Worm (Caenorhabditis elegans) whole organism, L1 larva: ENCODE measurements around the gene miz-1.
A peak's percentile ranks its signal among the peaks of the same experiment; 100 is the strongest.

Experiments used
- C04F5.9 ChIP-seq: sonication (generic microtip); optimal IDR thresholded peaks from 2 replicates; lab custom pipeline; 2016; ENCODE audit warnings: missing genetic modification characterization, missing compliant biosample characterization
- C34B4.2 ChIP-seq: sonication (generic microtip); optimal IDR thresholded peaks from 2 replicates; lab custom pipeline; 2017; ENCODE audit warnings: mild to moderate bottlenecking, missing genetic modification characterization, missing compliant biosample characterization
- F16B12.6 ChIP-seq: fragments of 150-350 bp; optimal IDR thresholded peaks from 2 replicates; lab custom pipeline; 2014; ENCODE audit warnings: missing biosample characterization, missing genetic modification characterization
- Y116A8C.19 ChIP-seq: sonication (generic microtip); optimal IDR thresholded peaks from 2 replicates; lab custom pipeline; 2016; ENCODE audit warnings: missing compliant biosample characterization, missing genetic modification characterization, borderline replicate concordance
- aha-1 ChIP-seq: fragments of 150-350 bp; optimal IDR thresholded peaks from 2 replicates; lab custom pipeline; 2014; ENCODE audit warnings: missing biosample characterization, missing genetic modification characterization
- alr-1 ChIP-seq: fragments of 200-800 bp; sonication (Bioruptor generic); optimal IDR thresholded peaks from 2 replicates; lab custom pipeline; 2018; ENCODE audit warnings: borderline replicate concordance, mild to moderate bottlenecking, missing genetic modification characterization, missing compliant biosample characterization
- aly-2 ChIP-seq: fragments of 150-350 bp; optimal IDR thresholded peaks from 2 replicates; lab custom pipeline; 2014; ENCODE audit warnings: missing biosample characterization, missing genetic modification characterization
- ama-1 ChIP-seq: fragments of 150-350 bp; optimal IDR thresholded peaks from 2 replicates; lab custom pipeline; 2014
- blmp-1 ChIP-seq: fragments of 150-350 bp; optimal IDR thresholded peaks from 2 replicates; lab custom pipeline; 2014; ENCODE audit warnings: missing biosample characterization, missing genetic modification characterization
- ceh-82 ChIP-seq, 3 experiments: fragments of 150-350 bp in 1 of 3; sonication (generic microtip) in 2 of 3; optimal IDR thresholded peaks; 2 replicates each; lab custom pipeline; 2014 to 2017; ENCODE audit warnings: missing biosample characterization in 3 of 3, missing genetic modification characterization in 3 of 3
- ceh-88 ChIP-seq: fragments of 200-800 bp; sonication (Bioruptor generic); IDR thresholded peaks from 2 replicates; pipeline ENCODE4 v1.3.6; 2022; ENCODE audit warnings: missing genetic modification characterization, missing compliant biosample characterization
- ces-1 ChIP-seq: fragments of 150-350 bp; optimal IDR thresholded peaks from 2 replicates; lab custom pipeline; 2014; ENCODE audit warnings: missing biosample characterization, missing genetic modification reagents, missing genetic modification characterization
- dsc-1 ChIP-seq: sonication (generic microtip); optimal IDR thresholded peaks from 2 replicates; lab custom pipeline; 2016; ENCODE audit warnings: mild to moderate bottlenecking, missing genetic modification characterization, missing compliant biosample characterization
- efl-1 ChIP-seq, 4 experiments: fragments of 150-350 bp; optimal IDR thresholded peaks in 3 of 4; peaks in 1 of 4; 1 replicate in 1 of 4; 2 replicates in 3 of 4; lab custom pipeline; 2014; ENCODE audit warnings: missing biosample characterization in 2 of 4, missing genetic modification characterization in 2 of 4, missing genetic modification reagents in 2 of 4
- efl-3 ChIP-seq: fragments of 200-800 bp; sonication (Bioruptor generic); optimal IDR thresholded peaks from 2 replicates; lab custom pipeline; 2018; ENCODE audit warnings: mild to moderate bottlenecking, missing genetic modification characterization, missing compliant biosample characterization
- egl-13 ChIP-seq: sonication (generic microtip); optimal IDR thresholded peaks from 2 replicates; lab custom pipeline; 2016; ENCODE audit warnings: missing genotype, missing genetic modification reagents, missing genetic modification characterization, missing compliant biosample characterization
- elt-2 ChIP-seq: sonication (generic microtip); optimal IDR thresholded peaks from 2 replicates; lab custom pipeline; 2016; ENCODE audit warnings: missing genetic modification characterization, mild to moderate bottlenecking, inconsistent platforms, missing compliant biosample characterization, missing genetic modification reagents
- elt-3 ChIP-seq, 6 experiments: fragments of 150-350 bp in 1 of 6; sonication (generic microtip); optimal IDR thresholded peaks; 2 replicates each; lab custom pipeline; 2017 to 2018; ENCODE audit warnings: missing biosample characterization in 6 of 6, missing genetic modification characterization in 6 of 6, inconsistent platforms in 1 of 6
- ets-5 ChIP-seq: fragments of 200-800 bp; sonication (Bioruptor generic); IDR thresholded peaks from 2 replicates; pipeline ENCODE4 v1.3.6; 2022; ENCODE audit warnings: missing genetic modification characterization, missing compliant biosample characterization
- fkh-10 ChIP-seq: sonication (generic microtip); optimal IDR thresholded peaks from 2 replicates; lab custom pipeline; 2017; ENCODE audit warnings: missing biosample characterization, missing genetic modification reagents, missing genetic modification characterization
- fkh-4 ChIP-seq: sonication (generic microtip); optimal IDR thresholded peaks from 2 replicates; lab custom pipeline; 2016; ENCODE audit warnings: missing compliant biosample characterization, missing genetic modification characterization, borderline replicate concordance
- grh-1 ChIP-seq: fragments of 200-800 bp; sonication (Bioruptor generic); IDR thresholded peaks from 2 replicates; pipeline ENCODE4 v1.3.6; 2022; ENCODE audit warnings: missing genetic modification reagents, missing genetic modification characterization, missing compliant biosample characterization
- hlh-17 ChIP-seq: fragments of 200-800 bp; sonication (Bioruptor generic); optimal IDR thresholded peaks from 2 replicates; lab custom pipeline; 2018; ENCODE audit warnings: missing genetic modification characterization, mild to moderate bottlenecking, missing compliant biosample characterization, moderate library complexity, borderline replicate concordance
- lin-13 ChIP-seq: fragments of 150-350 bp; optimal IDR thresholded peaks from 2 replicates; lab custom pipeline; 2014; ENCODE audit warnings: missing biosample characterization, missing genetic modification reagents, missing genetic modification characterization
- lin-15B ChIP-seq: fragments of 150-350 bp; sonication (generic microtip); optimal IDR thresholded peaks from 3 replicates; lab custom pipeline; 2014; ENCODE audit warnings: missing biosample characterization, missing genetic modification characterization
- lin-35 ChIP-seq, 2 experiments: fragments of 150-350 bp; optimal IDR thresholded peaks; 2 replicates each; lab custom pipeline; 2014; ENCODE audit warnings: missing biosample characterization in 2 of 2, missing genetic modification characterization in 2 of 2, missing genetic modification reagents in 2 of 2
- lir-3 ChIP-seq: sonication (generic microtip); optimal IDR thresholded peaks from 2 replicates; lab custom pipeline; 2016; ENCODE audit warnings: mild to moderate bottlenecking, missing genetic modification characterization, moderate library complexity, missing compliant biosample characterization; ENCODE audit not compliant: poor library complexity
- lsy-2 ChIP-seq, 2 experiments: fragments of 150-350 bp; optimal IDR thresholded peaks; 2 replicates each; lab custom pipeline; 2014; ENCODE audit warnings: missing biosample characterization in 2 of 2, missing genetic modification characterization in 2 of 2
- mab-9 ChIP-seq: fragments of 200-800 bp; sonication (Bioruptor generic); IDR thresholded peaks from 2 replicates; pipeline ENCODE4 v1.3.6; 2022; ENCODE audit warnings: missing genetic modification reagents, missing genetic modification characterization, missing compliant biosample characterization
- nhr-11 ChIP-seq: fragments of 150-350 bp; optimal IDR thresholded peaks from 2 replicates; lab custom pipeline; 2014; ENCODE audit warnings: missing biosample characterization, missing genetic modification characterization
- nhr-28 ChIP-seq: fragments of 150-350 bp; optimal IDR thresholded peaks from 2 replicates; lab custom pipeline; 2014; ENCODE audit warnings: missing biosample characterization, missing genetic modification characterization
- nhr-47 ChIP-seq: sonication (generic microtip); optimal IDR thresholded peaks from 2 replicates; lab custom pipeline; 2016; ENCODE audit warnings: mild to moderate bottlenecking, missing genetic modification characterization, moderate library complexity, missing compliant biosample characterization
- nhr-71 ChIP-seq: sonication (generic microtip); optimal IDR thresholded peaks from 2 replicates; lab custom pipeline; 2016; ENCODE audit warnings: mild to moderate bottlenecking, missing genetic modification characterization, moderate library complexity, missing compliant biosample characterization
- nhr-76 ChIP-seq: sonication (generic microtip); optimal IDR thresholded peaks from 2 replicates; lab custom pipeline; 2017; ENCODE audit warnings: missing biosample characterization, missing genetic modification characterization
- nhr-85 ChIP-seq: sonication (generic microtip); peaks from one replicate; lab custom pipeline; 2016; ENCODE audit warnings: missing genetic modification characterization, inconsistent platforms, missing compliant biosample characterization
- nhr-90 ChIP-seq: sonication (generic microtip); optimal IDR thresholded peaks from 2 replicates; lab custom pipeline; 2016; ENCODE audit warnings: mild to moderate bottlenecking, missing genetic modification characterization, missing compliant biosample characterization; ENCODE audit not compliant: poor library complexity
- pag-3 ChIP-seq: sonication (generic microtip); optimal IDR thresholded peaks from 2 replicates; lab custom pipeline; 2017; ENCODE audit warnings: missing genetic modification characterization, mild to moderate bottlenecking, missing compliant biosample characterization, antibody characterized with exemption, borderline replicate concordance; ENCODE audit not compliant: insufficient read depth
- pax-3 ChIP-seq: fragments of 200-800 bp; sonication (Bioruptor generic); optimal IDR thresholded peaks from 2 replicates; lab custom pipeline; 2018; ENCODE audit warnings: mild to moderate bottlenecking, missing genetic modification characterization, moderate library complexity, missing compliant biosample characterization
- pqm-1 ChIP-seq: sonication (generic microtip); optimal IDR thresholded peaks from 3 replicates; lab custom pipeline; 2017; ENCODE audit warnings: missing biosample characterization, missing genetic modification characterization
- snpc-4 ChIP-seq: fragments of 150-350 bp; optimal IDR thresholded peaks from 2 replicates; lab custom pipeline; 2014; ENCODE audit warnings: missing biosample characterization, missing genetic modification characterization
- snu-23 ChIP-seq: sonication (generic microtip); optimal IDR thresholded peaks from 2 replicates; lab custom pipeline; 2016; ENCODE audit warnings: missing genetic modification characterization, missing compliant biosample characterization
- sox-4 ChIP-seq: sonication (generic microtip); optimal IDR thresholded peaks from 2 replicates; lab custom pipeline; 2016; ENCODE audit warnings: missing genetic modification characterization, missing compliant biosample characterization
- sptf-1 ChIP-seq: fragments of 150-350 bp; optimal IDR thresholded peaks from 2 replicates; lab custom pipeline; 2014; ENCODE audit warnings: missing biosample characterization, missing genetic modification characterization
- swsn-7 ChIP-seq: sonication (generic microtip); optimal IDR thresholded peaks from 2 replicates; lab custom pipeline; 2016; ENCODE audit warnings: missing genetic modification characterization, missing compliant biosample characterization
- tbx-2 ChIP-seq: sonication (generic microtip); optimal IDR thresholded peaks from 2 replicates; lab custom pipeline; 2016; ENCODE audit warnings: missing genetic modification characterization, missing compliant biosample characterization
- unc-30 ChIP-seq: sonication (generic microtip); optimal IDR thresholded peaks from 2 replicates; lab custom pipeline; 2017; ENCODE audit warnings: missing biosample characterization, missing genetic modification characterization
- unc-62 ChIP-seq: fragments of 150-350 bp; optimal IDR thresholded peaks from 2 replicates; lab custom pipeline; 2014; ENCODE audit warnings: missing biosample characterization, missing genetic modification reagents, missing genetic modification characterization
- unc-98 ChIP-seq: fragments of 200-800 bp; sonication (Bioruptor generic); IDR thresholded peaks from 2 replicates; pipeline ENCODE4 v1.3.6; 2022; ENCODE audit warnings: missing genetic modification characterization, missing compliant biosample characterization
- vab-15 ChIP-seq: sonication (generic microtip); optimal IDR thresholded peaks from 2 replicates; lab custom pipeline; 2017; ENCODE audit warnings: missing genotype, mild to moderate bottlenecking, missing genetic modification characterization, missing compliant biosample characterization
- zag-1 ChIP-seq: fragments of 150-350 bp; optimal IDR thresholded peaks from 2 replicates; lab custom pipeline; 2014; ENCODE audit warnings: missing biosample characterization, missing genetic modification characterization
- ztf-4 ChIP-seq: fragments of 150-350 bp; optimal IDR thresholded peaks from 2 replicates; lab custom pipeline; 2014; ENCODE audit warnings: missing biosample characterization, missing genetic modification characterization

The miz-1 gene

DNA sequence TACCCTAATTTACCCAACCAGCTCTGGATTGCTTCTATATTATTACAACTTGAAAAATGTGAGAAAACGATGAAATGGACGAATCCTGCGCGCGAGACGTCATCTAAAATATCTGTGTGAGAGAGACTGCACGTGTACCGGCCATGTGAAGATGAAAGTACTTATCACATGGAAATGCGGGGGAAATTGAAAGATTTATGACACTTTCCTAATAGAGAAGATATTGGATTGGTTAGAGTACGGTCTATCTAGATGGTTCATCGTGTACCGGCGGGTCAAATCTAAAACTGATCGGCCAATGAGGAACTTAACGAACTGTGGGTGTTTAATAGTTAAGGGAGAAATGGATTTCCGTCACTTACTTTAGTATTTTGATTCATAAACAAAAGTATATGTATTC is 30.2 kb upstream of the miz-1 start (continued):
- TF ChIP-seq sox-4 (tag; lab: Kevin White, UChicago): no peak
- TF ChIP-seq vab-15 (tag; lab: Kevin White, UChicago): no peak
- TF ChIP-seq efl-3 (GFP tag; lab: Kevin White, UChicago): no peak
- peak; percentile 38; the same call in 1 of the 2 replicates for TF ChIP-seq grh-1 (GFP tag; lab: Robert Waterston, UW)
- TF ChIP-seq elt-3 (tag; optimal IDR thresholded peaks at IDR 0.05; lab: Kevin White, UChicago): peak in 3 of 6 experiments; percentile 69 to 95 (median 93)
- no peak for TF ChIP-seq ceh-82 (tag; optimal IDR thresholded peaks at IDR 0.05; lab: Kevin White, UChicago)
- no peak for TF ChIP-seq alr-1 (tag; lab: Kevin White, UChicago)
- no peak for TF ChIP-seq snpc-4 (tag; lab: Kevin White, UChicago)
- TF ChIP-seq sptf-1 (tag; lab: Kevin White, UChicago): no peak
- peak in 1 of 2 experiments; percentile 61 for TF ChIP-seq lsy-2 (tag; optimal IDR thresholded peaks at IDR 0.05; lab: Kevin White, UChicago)
- no peak for TF ChIP-seq F16B12.6
- TF ChIP-seq ces-1: no peak
- no peak for TF ChIP-seq egl-13 (tag; lab: Kevin White, UChicago)
- no peak for TF ChIP-seq lin-13 (GFP tag; lab: Kevin White, UChicago)
- no peak for TF ChIP-seq ceh-88 (GFP tag; lab: Robert Waterston, UW)
- TF ChIP-seq swsn-7 (tag; lab: Kevin White, UChicago): no peak
- no peak for TF ChIP-seq elt-2 (tag; lab: Kevin White, UChicago)
- TF ChIP-seq nhr-71: peak; percentile 78
- no peak for TF ChIP-seq fkh-10 (GFP tag; lab: Kevin White, UChicago)
- TF ChIP-seq lin-35 (GFP tag; optimal IDR thresholded peaks at IDR 0.05; lab: Kevin White, UChicago): peak in 1 of 2 experiments; percentile 62
- no peak for TF ChIP-seq aha-1
- TF ChIP-seq nhr-85 (tag; lab: Kevin White, UChicago): peak; percentile 95
- TF ChIP-seq pag-3: no peak
- TF ChIP-seq nhr-76 (tag; lab: Kevin White, UChicago): no peak
- no peak for TF ChIP-seq mab-9 (GFP tag; lab: Robert Waterston, UW)
- TF ChIP-seq C04F5.9 (tag; lab: Kevin White, UChicago): no peak
- TF ChIP-seq pqm-1 (tag; lab: Kevin White, UChicago): no peak
- no peak for TF ChIP-seq fkh-4 (tag; lab: Kevin White, UChicago)
- TF ChIP-seq nhr-90: peak; percentile 75
- no peak for TF ChIP-seq zag-1
- TF ChIP-seq lir-3 (tag; lab: Kevin White, UChicago): no peak
- peak; percentile 62 for TF ChIP-seq snu-23 (GFP tag; lab: Kevin White, UChicago)
- no peak for TF ChIP-seq C34B4.2 (tag; lab: Kevin White, UChicago)
- TF ChIP-seq blmp-1 (tag; lab: Kevin White, UChicago): peak; percentile 97
- no peak for TF ChIP-seq Y116A8C.19 (tag; lab: Kevin White, UChicago)
- TF ChIP-seq pax-3 (tag; lab: Kevin White, UChicago): no peak
- peak; percentile 22 for TF ChIP-seq nhr-47 (tag; lab: Kevin White, UChicago)
- no peak for TF ChIP-seq unc-62 (GFP tag; lab: Kevin White, UChicago)

DNA sequence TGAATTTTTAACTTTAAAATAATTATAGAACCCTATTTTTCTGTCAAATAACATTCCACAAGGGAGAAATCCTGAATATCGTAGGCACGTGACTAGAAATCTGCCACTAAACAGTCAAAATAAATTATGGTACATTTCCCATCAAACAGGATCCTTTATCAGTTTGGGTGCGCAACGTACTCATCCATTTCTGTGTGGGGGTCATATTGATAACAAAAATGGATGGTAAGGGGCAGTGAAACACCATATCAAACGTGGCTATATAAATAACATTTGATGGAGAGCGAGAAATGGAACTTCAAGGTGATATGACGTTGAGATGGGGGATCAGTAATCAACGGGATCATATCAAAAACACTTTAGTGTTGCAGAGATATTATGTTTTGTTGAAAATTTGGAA is 28.1 kb upstream of the miz-1 start:
- TF ChIP-seq tbx-2 (tag; lab: Kevin White, UChicago): peak; percentile 24
- no peak for TF ChIP-seq C04F5.9 (tag; lab: Kevin White, UChicago)
- TF ChIP-seq lir-3 (tag; lab: Kevin White, UChicago): no peak
- TF ChIP-seq nhr-76 (tag; lab: Kevin White, UChicago): no peak
- peak; percentile 34 for TF ChIP-seq snu-23 (GFP tag; lab: Kevin White, UChicago)
- no peak for TF ChIP-seq alr-1 (tag; lab: Kevin White, UChicago)
- no peak for TF ChIP-seq mab-9 (GFP tag; lab: Robert Waterston, UW)
- TF ChIP-seq ama-1 (lab: Kevin White, UChicago): no peak
- no peak for TF ChIP-seq dsc-1
- peak; percentile 43 for TF ChIP-seq nhr-90
- no peak for TF ChIP-seq efl-1 (optimal IDR thresholded peaks at IDR 0.05; lab: Kevin White, UChicago)
- no peak for TF ChIP-seq efl-1 (GFP tag; optimal IDR thresholded peaks at IDR 0.05 in 1 of 2; lab: Kevin White, UChicago)
- TF ChIP-seq unc-98 (GFP tag; lab: Robert Waterston, UW): no peak
- no peak for TF ChIP-seq ztf-4 (tag; lab: Kevin White, UChicago)
- no peak for TF ChIP-seq lin-15B
- no peak for TF ChIP-seq nhr-28
- no peak for TF ChIP-seq hlh-17 (GFP tag; lab: Kevin White, UChicago)
- TF ChIP-seq aly-2 (tag; lab: Kevin White, UChicago): no peak
- TF ChIP-seq ets-5: no peak
- no peak for TF ChIP-seq unc-30
- TF ChIP-seq nhr-11 (tag; lab: Kevin White, UChicago): no peak
- no peak for TF ChIP-seq ceh-88 (GFP tag; lab: Robert Waterston, UW)
- no peak for TF ChIP-seq swsn-7 (tag; lab: Kevin White, UChicago)
